Worm (Caenorhabditis elegans) whole organism, L4 larva: ENCODE data around the gene C28A5.6.

Source experiments
- R02D3.7 ChIP-seq: fragments of 150-350 bp; sonication (generic microtip); optimal IDR thresholded peaks from 3 replicates; lab custom pipeline; 2014; ENCODE audit warnings: missing biosample characterization, missing genetic modification characterization
- ces-1 ChIP-seq: fragments of 150-350 bp; sonication (generic microtip); optimal IDR thresholded peaks from 4 replicates; lab custom pipeline; 2014; ENCODE audit warnings: missing biosample characterization, missing genetic modification reagents, missing genetic modification characterization
- cey-2 ChIP-seq: sonication (generic microtip); optimal IDR thresholded peaks from 3 replicates; lab custom pipeline; 2017; ENCODE audit warnings: missing genetic modification characterization, mild to moderate bottlenecking, missing compliant biosample characterization, antibody characterized with exemption, borderline replicate concordance; ENCODE audit not compliant: insufficient read depth
- daf-12 ChIP-seq: fragments of 150-350 bp; optimal IDR thresholded peaks from 2 replicates; lab custom pipeline; 2014; ENCODE audit warnings: missing biosample characterization, missing genetic modification reagents, missing genetic modification characterization
- egl-43 ChIP-seq: fragments of 200-800 bp; sonication (Bioruptor generic); IDR thresholded peaks from 2 replicates; pipeline ENCODE4 v1.3.6; 2022; ENCODE audit warnings: missing genetic modification reagents, missing genetic modification characterization, missing compliant biosample characterization
- lin-13 ChIP-seq: fragments of 150-350 bp; optimal IDR thresholded peaks from 2 replicates; lab custom pipeline; 2014; ENCODE audit warnings: missing biosample characterization, missing genetic modification reagents, missing genetic modification characterization
- mdt-29 ChIP-seq: fragments of 200-800 bp; sonication (Bioruptor generic); IDR thresholded peaks from 2 replicates; pipeline ENCODE4 v1.3.6; 2022; ENCODE audit warnings: missing genetic modification reagents, missing genetic modification characterization, missing compliant biosample characterization
- nhr-237 ChIP-seq: sonication (generic microtip); optimal IDR thresholded peaks from 2 replicates; lab custom pipeline; 2017; ENCODE audit warnings: missing biosample characterization, missing genetic modification characterization
- pha-4 ChIP-seq, 2 experiments: fragments of 150-350 bp in 1 of 2; fragments of 200-800 bp in 1 of 2; sonication (Bioruptor generic) in 1 of 2; IDR thresholded peaks in 1 of 2; optimal IDR thresholded peaks in 1 of 2; 2 replicates each; pipeline versions ENCODE4 v1.3.6 to Lab custom; 2014 to 2022; ENCODE audit warnings: missing genetic modification characterization in 2 of 2, missing genetic modification reagents in 2 of 2, missing biosample characterization in 1 of 2, missing compliant biosample characterization in 1 of 2
- skn-1 ChIP-seq: fragments of 150-350 bp; optimal IDR thresholded peaks from 2 replicates; lab custom pipeline; 2014; ENCODE audit warnings: missing biosample characterization, missing genetic modification characterization
- spr-3 ChIP-seq: fragments of 200-800 bp; sonication (Bioruptor generic); optimal IDR thresholded peaks from 2 replicates; lab custom pipeline; 2018; ENCODE audit warnings: mild to moderate bottlenecking, missing genetic modification characterization, missing compliant biosample characterization
- unc-39 ChIP-seq: sonication (generic microtip); optimal IDR thresholded peaks from 2 replicates; lab custom pipeline; 2017; ENCODE audit warnings: missing biosample characterization, missing genetic modification characterization
- unc-62 ChIP-seq, 3 experiments: fragments of 150-350 bp in 1 of 3; sonication (generic microtip); optimal IDR thresholded peaks in 2 of 3; peaks in 1 of 3; 1 replicate in 1 of 3; 2 replicates in 2 of 3; lab custom pipeline; 2014 to 2017; ENCODE audit warnings: missing biosample characterization in 3 of 3, missing genetic modification characterization in 3 of 3, missing genetic modification reagents in 3 of 3, missing genotype in 1 of 3

DNA sequence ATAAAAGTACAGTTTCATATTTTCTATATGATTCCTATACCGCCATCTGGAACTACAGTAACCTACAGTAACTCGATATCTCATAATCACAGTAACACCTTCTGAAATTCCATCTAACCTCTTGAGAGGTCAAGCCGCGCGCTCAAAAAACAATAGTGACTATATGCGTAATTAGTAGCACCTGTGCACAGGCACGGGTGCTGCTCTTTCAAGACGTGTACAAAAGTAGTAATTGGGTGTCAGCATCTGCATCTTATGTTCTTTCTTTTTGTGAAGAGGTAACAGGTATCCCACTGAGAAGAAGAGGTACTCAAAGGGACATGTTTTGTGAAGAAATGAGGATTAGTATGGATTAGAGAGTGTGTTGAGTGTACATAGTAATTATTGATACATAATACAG, 32.0 kb upstream of the C28A5.6 start:
- TF ChIP-seq lin-13 (GFP tag; lab: Kevin White, UChicago) (no peak), egl-43 (no peak), ces-1 (no peak), unc-62 (GFP tag; optimal IDR thresholded peaks at IDR 0.05 in 1 of 2; lab: Kevin White, UChicago) (no peak), unc-62 (tag; optimal IDR thresholded peaks at IDR 0.05; lab: Kevin White, UChicago) (no peak), nhr-237 (tag; lab: Kevin White, UChicago) (no peak), pha-4 (GFP tag; IDR thresholded peaks at IDR 0.05; lab: Robert Waterston, UW) (no peak), pha-4 (tag; optimal IDR thresholded peaks at IDR 0.05; lab: Kevin White, UChicago) (no peak), skn-1 (tag; lab: Kevin White, UChicago) (no peak), cey-2 (tag; lab: Kevin White, UChicago) (no peak), daf-12 (tag; lab: Kevin White, UChicago) (no peak), unc-39 (tag; lab: Kevin White, UChicago) (no peak), R02D3.7 (tag; lab: Kevin White, UChicago) (no peak), spr-3 (GFP tag; lab: Kevin White, UChicago) (no peak), mdt-29 (GFP tag; lab: Robert Waterston, UW) (no peak)
